Fruit fly (Drosophila melanogaster): Measurements from ENCODE around the gene Yp2.

- TF ChIP-seq Hr78 (GFP tag; optimal IDR thresholded peaks at IDR 0.05) (no peak), br (GFP tag; optimal IDR thresholded peaks at IDR 0.05) (no peak), rgr (GFP tag; optimal IDR thresholded peaks at IDR 0.05) (no peak), Myc (optimal IDR thresholded peaks at IDR 0.05) (no peak), Mio (GFP tag; optimal IDR thresholded peaks at IDR 0.05) (no peak), jim (GFP tag; optimal IDR thresholded peaks at IDR 0.05) (no peak), psq (GFP tag; optimal IDR thresholded peaks at IDR 0.05) (no peak), Vsx2 (GFP tag; optimal IDR thresholded peaks at IDR 0.05; ENCODE audit: partially characterized antibody) (no peak)
Measured at dm6 chrX:10082950-10083253, 30.5 kb upstream of the Yp2 start, which contains the start of gene CG2972.
